Worm (Caenorhabditis elegans) whole organism, mixed stage, embryonic: ENCODE measurements around the gene C18H9.1.

ENCODE experiments used
- M03D4.4 ChIP-seq: sonication (generic microtip); optimal IDR thresholded peaks from 2 replicates; lab custom pipeline; 2017; ENCODE audit warnings: mild to moderate bottlenecking, missing genetic modification characterization, missing compliant biosample characterization
- bed-3 ChIP-seq: fragments of 200-800 bp; sonication (Bioruptor generic); optimal IDR thresholded peaks from 3 replicates; lab custom pipeline; 2018; ENCODE audit warnings: mild to moderate bottlenecking, missing genetic modification characterization, moderate library complexity, missing compliant biosample characterization
- blmp-1 ChIP-seq: fragments of 150-350 bp; optimal IDR thresholded peaks from 2 replicates; lab custom pipeline; 2014; ENCODE audit warnings: missing biosample characterization, missing genetic modification characterization
- ceh-39 ChIP-seq: fragments of 150-350 bp; optimal IDR thresholded peaks from 2 replicates; lab custom pipeline; 2014; ENCODE audit warnings: missing biosample characterization, missing genetic modification characterization
- ceh-43 ChIP-seq: fragments of 200-800 bp; sonication (Bioruptor generic); optimal IDR thresholded peaks from 2 replicates; lab custom pipeline; 2018; ENCODE audit warnings: mild to moderate bottlenecking, missing genetic modification characterization, moderate library complexity, missing compliant biosample characterization
- ceh-83 ChIP-seq: fragments of 200-800 bp; sonication (Bioruptor generic); optimal IDR thresholded peaks from 2 replicates; lab custom pipeline; 2018; ENCODE audit warnings: mild to moderate bottlenecking, missing genetic modification characterization, missing compliant biosample characterization
- ces-1 ChIP-seq: fragments of 150-350 bp; optimal IDR thresholded peaks from 2 replicates; lab custom pipeline; 2014; ENCODE audit warnings: missing biosample characterization, missing genetic modification reagents, missing genetic modification characterization
- cnd-1 ChIP-seq: fragments of 200-800 bp; sonication (Bioruptor generic); optimal IDR thresholded peaks from 2 replicates; lab custom pipeline; 2018; ENCODE audit warnings: mild to moderate bottlenecking, missing genetic modification characterization, missing compliant biosample characterization
- drap-1 ChIP-seq: fragments of 200-800 bp; sonication (Bioruptor generic); optimal IDR thresholded peaks from 3 replicates; lab custom pipeline; 2018; ENCODE audit warnings: mild to moderate bottlenecking, missing genetic modification characterization, missing compliant biosample characterization
- elt-3 ChIP-seq: fragments of 150-350 bp; optimal IDR thresholded peaks from 2 replicates; lab custom pipeline; 2014; ENCODE audit warnings: missing biosample characterization, missing genetic modification characterization
- flh-1 ChIP-seq: fragments of 200-800 bp; sonication (Bioruptor generic); optimal IDR thresholded peaks from 2 replicates; lab custom pipeline; 2018; ENCODE audit warnings: mild to moderate bottlenecking, missing genetic modification characterization, moderate library complexity, missing compliant biosample characterization
- ham-2 ChIP-seq: fragments of 200-800 bp; sonication (Bioruptor generic); optimal IDR thresholded peaks from 2 replicates; lab custom pipeline; 2018; ENCODE audit warnings: mild to moderate bottlenecking, missing genetic modification characterization, missing compliant biosample characterization
- hlh-1 ChIP-seq: fragments of 150-350 bp; optimal IDR thresholded peaks from 2 replicates; lab custom pipeline; 2014; ENCODE audit warnings: missing biosample characterization, missing genetic modification reagents, missing genetic modification characterization
- lin-32 ChIP-seq: fragments of 200-800 bp; sonication (Bioruptor generic); optimal IDR thresholded peaks from 2 replicates; lab custom pipeline; 2018; ENCODE audit warnings: mild to moderate bottlenecking, missing genetic modification characterization, missing compliant biosample characterization
- lsy-2 ChIP-seq: fragments of 150-350 bp; optimal IDR thresholded peaks from 2 replicates; lab custom pipeline; 2014; ENCODE audit warnings: missing biosample characterization, missing genetic modification characterization
- mls-2 ChIP-seq: sonication (generic microtip); optimal IDR thresholded peaks from 2 replicates; lab custom pipeline; 2016; ENCODE audit warnings: mild to moderate bottlenecking, missing genetic modification characterization, moderate library complexity, missing compliant biosample characterization
- nhr-12 ChIP-seq: fragments of 150-350 bp; optimal IDR thresholded peaks from 2 replicates; lab custom pipeline; 2014; ENCODE audit warnings: missing biosample characterization, missing genetic modification characterization
- nhr-2 ChIP-seq: fragments of 150-350 bp; optimal IDR thresholded peaks from 2 replicates; lab custom pipeline; 2014; ENCODE audit warnings: missing biosample characterization, missing genetic modification characterization
- nhr-237 ChIP-seq: fragments of 150-350 bp; optimal IDR thresholded peaks from 2 replicates; lab custom pipeline; 2014; ENCODE audit warnings: missing biosample characterization, missing genetic modification characterization
- nhr-28 ChIP-seq: fragments of 150-350 bp; optimal IDR thresholded peaks from 2 replicates; lab custom pipeline; 2014; ENCODE audit warnings: missing biosample characterization, missing genetic modification characterization
- nhr-76 ChIP-seq: sonication (generic microtip); optimal IDR thresholded peaks from 2 replicates; lab custom pipeline; 2017; ENCODE audit warnings: missing biosample characterization, missing genetic modification characterization
- snpc-4 ChIP-seq: fragments of 150-350 bp; optimal IDR thresholded peaks from 2 replicates; lab custom pipeline; 2014; ENCODE audit warnings: missing biosample characterization, missing genetic modification characterization
- sptf-1 ChIP-seq: sonication (generic microtip); optimal IDR thresholded peaks from 2 replicates; lab custom pipeline; 2017; ENCODE audit warnings: mild to moderate bottlenecking, missing genetic modification characterization, moderate library complexity, missing compliant biosample characterization
- unc-120 ChIP-seq: sonication (generic microtip); optimal IDR thresholded peaks from 2 replicates; lab custom pipeline; 2017; ENCODE audit warnings: missing genetic modification characterization, missing compliant biosample characterization; ENCODE audit not compliant: poor library complexity, severe bottlenecking
- unc-39 ChIP-seq: fragments of 150-350 bp; optimal IDR thresholded peaks from 2 replicates; lab custom pipeline; 2014; ENCODE audit warnings: missing biosample characterization, missing genetic modification characterization
- unc-62 ChIP-seq: fragments of 150-350 bp; optimal IDR thresholded peaks from 2 replicates; lab custom pipeline; 2014; ENCODE audit warnings: missing biosample characterization, missing genetic modification reagents, missing genetic modification characterization
- zip-8 ChIP-seq: fragments of 150-350 bp; optimal IDR thresholded peaks from 2 replicates; lab custom pipeline; 2014; ENCODE audit warnings: missing biosample characterization, missing genetic modification characterization
- ztf-11 ChIP-seq: fragments of 150-350 bp; optimal IDR thresholded peaks from 2 replicates; lab custom pipeline; 2014; ENCODE audit warnings: missing biosample characterization, missing genetic modification characterization

Gene C18H9.1

ce11 chrII:6683663-6684285 is 15.1 kb upstream of the C18H9.1 start, which contains the start of gene gyf-1:
Gene gyf-1, plus strand, starts transcription at chrII:6684235.
- TF ChIP-seq unc-120 (tag; lab: Kevin White, UChicago) (peak; percentile 18), ham-2 (GFP tag; lab: Kevin White, UChicago) (peak; percentile 23), blmp-1 (tag; lab: Kevin White, UChicago) (no peak), ztf-11 (no peak), lsy-2 (peak; percentile 8)
- TF ChIP-seq, all 35 proteins: peak for 3

- no peak for TF ChIP-seq nhr-12 (tag; lab: Kevin White, UChicago)
- TF ChIP-seq ceh-39 = no peak
- TF ChIP-seq blmp-1 (tag; lab: Kevin White, UChicago) = no peak
- TF ChIP-seq hlh-1 = no peak
- TF ChIP-seq elt-3 = no peak
- no peak for TF ChIP-seq lin-32
- TF ChIP-seq nhr-237 (tag; lab: Kevin White, UChicago) = no peak
- TF ChIP-seq sptf-1 = no peak
- TF ChIP-seq cnd-1 (tag; lab: Kevin White, UChicago) = no peak
- no peak for TF ChIP-seq unc-62 (GFP tag; lab: Kevin White, UChicago)
Measured at ce11 chrII:6685964-6686363, 12.9 kb upstream of the C18H9.1 start.

DNA sequence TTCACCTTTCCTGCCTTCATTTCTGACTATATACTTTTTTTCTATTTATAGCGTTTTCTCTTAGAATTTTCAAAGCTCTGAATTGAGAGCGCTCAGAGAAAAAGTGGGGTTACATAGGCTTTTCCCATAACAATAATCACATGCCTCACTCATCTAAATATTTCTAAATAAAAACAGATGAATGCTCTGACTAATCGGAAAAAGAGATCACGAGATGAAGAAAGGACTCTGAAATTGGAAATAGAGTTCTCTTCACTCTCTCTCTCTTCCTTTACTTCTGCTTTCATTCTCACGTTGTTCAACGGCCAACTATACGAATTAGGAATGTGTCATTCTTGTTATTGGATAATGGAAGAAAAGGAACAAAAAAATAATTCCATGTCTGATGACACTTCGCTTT is 9.8 kb upstream of the C18H9.1 start:
- TF ChIP-seq nhr-237 (tag; lab: Kevin White, UChicago) (no peak), unc-39 (tag; lab: Kevin White, UChicago) (no peak), nhr-76 (tag; lab: Kevin White, UChicago) (no peak), ces-1 (GFP tag; lab: Kevin White, UChicago) (no peak), nhr-12 (tag; lab: Kevin White, UChicago) (no peak), unc-62 (GFP tag; lab: Kevin White, UChicago) (no peak), zip-8 (tag; lab: Kevin White, UChicago) (no peak), sptf-1 (no peak), flh-1 (GFP tag; lab: Kevin White, UChicago) (no peak), ztf-11 (no peak), unc-120 (tag; lab: Kevin White, UChicago) (no peak), bed-3 (GFP tag; lab: Kevin White, UChicago) (no peak), blmp-1 (tag; lab: Kevin White, UChicago) (no peak), mls-2 (tag; lab: Kevin White, UChicago) (no peak), ceh-43 (GFP tag; lab: Kevin White, UChicago) (no peak), elt-3 (no peak), cnd-1 (tag; lab: Kevin White, UChicago) (no peak), nhr-28 (tag; lab: Kevin White, UChicago) (no peak), snpc-4 (tag; lab: Kevin White, UChicago) (no peak)

ce11 chrII:6695388-6695787 is 3.5 kb upstream of the C18H9.1 start, which contains the start of gene C18H9.5:
Gene C18H9.5, minus strand, starts transcription at chrII:6695566.
- TF ChIP-seq sptf-1 (no peak), nhr-28 (tag; lab: Kevin White, UChicago) (no peak)

DNA sequence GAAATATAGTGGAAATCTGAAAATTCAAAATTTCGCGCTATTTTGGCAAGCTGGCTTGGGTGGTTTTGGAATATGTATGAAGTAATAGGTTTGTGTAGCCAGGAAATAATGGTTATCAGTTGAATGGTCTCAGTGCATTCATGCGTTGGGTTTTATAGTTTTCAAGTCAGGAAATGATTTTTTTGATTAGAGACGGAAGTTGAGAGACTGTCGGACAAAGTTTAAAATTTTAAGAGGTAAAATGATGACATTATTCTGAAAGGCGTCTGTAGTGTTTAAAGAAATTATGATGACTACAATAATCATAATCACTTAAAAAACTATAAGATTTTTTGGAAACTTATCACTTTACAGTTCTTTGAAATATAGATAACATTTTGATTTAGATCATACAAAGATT is 2.6 kb downstream of the C18H9.1 start, which contains the start of gene C18H9.6:
Gene C18H9.6 (minus strand): TSS at position 129 of the 400 bp plus-strand sequence.
- TF ChIP-seq nhr-2 (tag; lab: Kevin White, UChicago) (no peak), flh-1 (GFP tag; lab: Kevin White, UChicago) (no peak), lin-32 (no peak), nhr-12 (tag; lab: Kevin White, UChicago) (no peak), nhr-76 (tag; lab: Kevin White, UChicago) (no peak), ceh-39 (no peak), unc-39 (tag; lab: Kevin White, UChicago) (no peak), mls-2 (tag; lab: Kevin White, UChicago) (no peak), ceh-83 (GFP tag; lab: Kevin White, UChicago) (no peak), ztf-11 (no peak), ham-2 (GFP tag; lab: Kevin White, UChicago) (no peak), drap-1 (GFP tag; lab: Kevin White, UChicago) (no peak), unc-62 (GFP tag; lab: Kevin White, UChicago) (no peak), hlh-1 (no peak), elt-3 (no peak), cnd-1 (tag; lab: Kevin White, UChicago) (no peak), M03D4.4 (tag; lab: Kevin White, UChicago) (no peak), bed-3 (GFP tag; lab: Kevin White, UChicago) (no peak)
